Worm (Caenorhabditis elegans) whole organism, late embryonic: ENCODE results near the gene F14D7.1.

Source experiments
- ama-1 ChIP-seq: fragments of 150-350 bp; optimal IDR thresholded peaks from 2 replicates; lab custom pipeline; 2014
- hlh-30 ChIP-seq: sonication (generic microtip); optimal IDR thresholded peaks from 2 replicates; lab custom pipeline; 2017; ENCODE audit warnings: antibody characterized with exemption, missing genetic modification characterization, missing compliant biosample characterization; ENCODE audit not compliant: insufficient read depth
- nhr-11 ChIP-seq: fragments of 150-350 bp; optimal IDR thresholded peaks from 2 replicates; lab custom pipeline; 2014; ENCODE audit warnings: missing biosample characterization, missing genetic modification characterization
- pqm-1 ChIP-seq: sonication (generic microtip); optimal IDR thresholded peaks from 2 replicates; lab custom pipeline; 2016; ENCODE audit warnings: missing genetic modification characterization, missing compliant biosample characterization
- tbx-7 ChIP-seq: sonication (generic microtip); optimal IDR thresholded peaks from 2 replicates; lab custom pipeline; 2016; ENCODE audit warnings: missing genotype, missing genetic modification characterization, missing compliant biosample characterization

ce11 chrV:14334901-14335300 lies 45.6 kb upstream of the F14D7.1 start, which contains the start of gene srm-5:
- no peak for TF ChIP-seq nhr-11 (tag; lab: Kevin White, UChicago)
- TF ChIP-seq ama-1 (lab: Kevin White, UChicago): no peak
- no peak for TF ChIP-seq hlh-30
- no peak for TF ChIP-seq tbx-7
- TF ChIP-seq pqm-1: no peak
